Worm (Caenorhabditis elegans) whole organism, dauer: ENCODE measurements around the gene ulp-4.

ENCODE experiments used
- unc-62 ChIP-seq: sonication (generic microtip); optimal IDR thresholded peaks from 2 replicates; lab custom pipeline; 2017; ENCODE audit warnings: missing biosample characterization, missing genetic modification reagents, missing genetic modification characterization

Gene ulp-4

DNA sequence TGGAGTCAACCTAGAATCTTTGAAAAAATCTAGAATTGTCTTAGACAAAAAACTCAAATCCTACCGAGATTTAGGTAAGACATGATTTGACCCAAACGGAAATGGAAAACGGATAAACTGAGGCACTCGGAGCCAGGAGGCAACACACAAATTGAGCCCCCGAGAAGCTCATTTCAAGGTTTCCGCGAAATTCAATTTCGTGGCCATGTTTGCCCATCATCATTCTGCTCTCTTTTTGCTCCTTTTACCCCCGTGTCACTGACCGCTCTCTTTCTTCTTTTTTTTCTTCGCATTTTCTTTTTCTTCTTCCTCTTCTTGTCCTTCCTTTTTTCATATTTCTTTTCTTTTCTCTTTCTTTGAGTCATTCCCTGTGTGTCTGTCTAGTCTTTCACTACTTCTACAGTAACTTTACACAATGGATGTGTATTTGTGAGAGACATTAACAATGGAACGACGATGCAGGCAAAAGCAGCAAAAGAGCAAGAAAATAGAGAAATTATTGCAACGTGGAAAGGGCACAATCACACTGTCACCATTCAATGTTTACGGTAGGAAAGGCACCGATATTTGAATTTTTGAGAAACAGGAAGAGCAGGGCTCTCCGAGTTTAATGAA is 23.1 kb downstream of the ulp-4 start:
- TF ChIP-seq unc-62 (GFP tag; lab: Kevin White, UChicago) = no peak

DNA sequence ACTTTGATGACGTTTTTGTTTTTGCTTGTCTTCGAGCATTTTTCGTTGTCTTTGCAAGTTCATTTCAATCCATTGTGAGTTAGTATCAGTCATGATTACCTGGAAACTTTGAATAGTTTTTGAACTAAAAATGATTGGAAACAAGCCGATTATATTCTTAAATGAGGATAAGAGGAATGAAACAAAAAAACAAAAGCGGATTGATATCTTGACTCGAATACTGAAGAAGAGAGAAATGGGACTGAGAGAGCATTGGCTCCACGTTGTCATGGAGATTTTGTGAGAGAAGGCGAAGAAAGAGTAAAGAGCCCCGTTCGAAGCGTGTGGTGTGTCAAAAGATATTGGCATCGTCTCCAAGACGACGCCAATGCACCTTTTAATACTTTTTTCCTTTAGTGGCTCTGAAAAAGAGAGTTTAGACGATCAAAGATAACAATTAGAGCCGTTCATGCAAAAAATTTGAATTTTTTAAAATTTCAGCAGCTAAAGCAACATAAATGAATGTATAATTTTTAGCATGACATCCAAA is 27.1 kb downstream of the ulp-4 start, which contains the start of the genes tub-1 and tmem-138:
tub-1 (minus strand) TSS at position 101 of the 529 bp plus-strand sequence.
tmem-138 (plus strand) TSS at position 479 of the 529 bp plus-strand sequence.
- no peak for TF ChIP-seq unc-62 (GFP tag; lab: Kevin White, UChicago)

DNA sequence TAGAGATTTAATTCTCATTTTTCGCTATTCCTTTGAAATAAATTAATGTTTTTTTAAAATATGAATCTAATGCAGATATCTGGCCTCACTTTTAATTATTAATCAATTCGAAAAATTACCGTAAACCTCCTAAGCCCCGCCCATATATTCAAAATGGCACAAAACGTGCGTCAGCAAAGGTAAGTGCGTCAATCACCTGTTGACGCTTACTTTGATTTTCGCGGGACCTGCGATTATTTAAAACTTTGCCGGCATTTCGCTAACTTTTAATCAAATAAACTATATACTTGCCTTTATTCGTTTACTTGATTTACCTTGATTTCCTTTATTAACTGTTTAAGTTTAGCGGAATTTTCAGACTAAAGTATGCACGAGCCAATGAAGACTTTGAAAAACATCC is 28.2 kb downstream of the ulp-4 start, which contains the start of gene pch-2:
pch-2 (plus strand) TSS at position 359 of the 400 bp plus-strand sequence.
- TF ChIP-seq unc-62 (GFP tag; lab: Kevin White, UChicago) = no peak

DNA sequence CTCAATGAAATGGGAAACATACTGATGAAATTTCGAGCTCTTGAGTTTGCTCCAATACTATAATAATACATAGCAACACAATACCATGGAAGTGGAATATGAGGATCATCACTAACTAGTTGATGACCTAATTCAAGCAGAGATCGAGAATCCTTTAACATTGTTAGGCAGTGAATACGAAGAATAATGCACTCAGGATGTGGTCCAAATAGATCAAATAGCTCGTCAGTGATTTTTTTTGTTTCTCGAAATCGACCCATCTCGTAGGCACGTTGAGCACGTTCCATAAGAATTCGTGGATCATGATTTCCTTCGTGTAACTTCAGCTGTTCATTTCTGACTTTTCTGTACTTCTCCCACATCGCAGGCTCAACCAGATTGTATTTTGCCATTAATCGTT is 31.2 kb downstream of the ulp-4 start:
- TF ChIP-seq unc-62 (GFP tag; lab: Kevin White, UChicago) = no peak

DNA sequence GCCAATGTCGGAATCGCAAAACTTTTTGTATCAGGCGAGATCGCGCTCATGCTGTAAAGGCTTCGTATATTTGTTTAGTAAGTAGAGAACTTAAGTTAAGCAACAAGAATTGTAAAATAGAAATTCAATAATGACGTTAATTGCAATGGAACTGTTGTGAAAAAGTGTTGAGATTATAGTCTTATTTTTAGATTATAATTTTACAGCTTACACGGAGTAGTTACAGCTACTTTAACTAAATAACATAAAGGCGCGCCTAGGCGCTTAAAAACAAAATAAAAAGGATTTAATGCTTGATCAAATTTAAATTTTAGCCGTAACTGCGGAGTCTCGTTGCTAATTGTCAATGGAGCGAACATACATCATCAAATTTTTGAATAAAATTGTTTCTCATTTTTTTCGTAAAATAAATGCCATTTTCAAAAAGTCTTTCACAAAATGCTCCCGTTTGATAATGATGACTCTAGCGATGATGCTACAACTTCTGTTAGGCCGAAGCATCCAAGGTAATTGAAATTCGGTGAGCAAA is 32.4 kb downstream of the ulp-4 start, which contains the start of the genes emb-27 and rrf-3:
emb-27 (minus strand) TSS at position 51 of the 529 bp plus-strand sequence.
rrf-3 (plus strand) TSS at position 346 of the 529 bp plus-strand sequence.
- no peak for TF ChIP-seq unc-62 (GFP tag; lab: Kevin White, UChicago)

DNA sequence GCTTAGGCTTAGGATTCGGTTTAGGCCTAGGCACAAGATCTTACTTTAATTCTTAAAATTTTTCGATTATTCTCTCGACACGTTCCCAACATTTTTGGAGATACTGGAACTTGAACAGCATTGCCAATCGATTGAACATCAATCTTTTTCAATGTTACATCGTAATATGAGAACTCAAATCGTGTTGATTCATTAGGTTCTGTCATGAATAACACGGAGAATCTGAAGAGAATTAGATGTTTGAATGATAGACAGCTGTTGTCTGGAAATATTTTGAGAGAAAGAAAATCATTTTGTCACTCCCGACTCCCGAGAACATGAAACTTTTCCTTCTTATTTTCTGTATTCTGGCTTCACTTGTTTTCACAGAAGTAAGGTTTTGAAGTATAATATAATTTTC is 39.5 kb downstream of the ulp-4 start, which contains the start of gene T05C12.15:
T05C12.15 (plus strand) TSS at position 301 of the 400 bp plus-strand sequence.
- no peak for TF ChIP-seq unc-62 (GFP tag; lab: Kevin White, UChicago)

DNA sequence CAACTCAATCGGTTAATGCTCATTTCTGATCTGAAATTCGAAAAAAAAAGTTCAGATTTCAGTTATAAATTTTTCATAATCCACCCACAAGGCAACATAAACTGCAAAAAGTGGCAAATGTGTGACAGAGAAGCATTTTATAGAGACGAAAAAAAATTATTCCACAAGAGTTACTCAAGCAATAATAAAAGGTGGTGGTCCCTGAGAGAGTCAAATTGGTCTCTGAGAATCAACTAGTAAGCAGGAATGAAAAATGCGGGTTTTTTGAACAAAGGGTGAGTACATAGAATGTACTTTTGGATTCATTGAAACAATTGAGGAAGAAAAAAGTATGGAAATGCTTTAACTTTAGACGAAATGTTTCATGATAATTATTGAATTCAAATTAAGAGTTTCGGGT is 40.6 kb downstream of the ulp-4 start, which contains the start of gene T05C12.11:
T05C12.11 (minus strand) TSS at position 101 of the 400 bp plus-strand sequence.
- TF ChIP-seq unc-62 (GFP tag; lab: Kevin White, UChicago) = no peak

DNA sequence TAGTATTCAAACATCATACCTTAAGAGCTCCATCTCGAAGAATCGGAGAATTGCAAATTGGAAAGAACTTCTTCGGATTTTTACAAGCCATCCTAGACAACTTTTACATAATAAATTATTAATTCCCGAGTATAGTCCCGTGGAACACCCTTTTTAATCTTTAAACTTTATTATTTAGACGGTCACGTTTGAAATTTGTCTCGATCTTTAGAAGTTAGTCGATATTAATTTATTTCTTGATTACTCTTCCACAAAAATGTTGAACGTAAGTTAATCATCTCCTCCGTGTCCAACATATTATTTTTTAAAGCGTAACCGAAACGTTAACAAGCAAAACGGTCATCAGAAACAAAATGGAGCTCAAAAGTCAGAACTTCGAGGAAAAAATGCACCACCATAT is 43.7 kb downstream of the ulp-4 start, which contains the start of the genes decr-1.3 and T05C12.1:
decr-1.3 (minus strand) TSS at position 101 of the 400 bp plus-strand sequence.
T05C12.1 (plus strand) TSS at position 232 of the 400 bp plus-strand sequence.
- no peak for TF ChIP-seq unc-62 (GFP tag; lab: Kevin White, UChicago)

DNA sequence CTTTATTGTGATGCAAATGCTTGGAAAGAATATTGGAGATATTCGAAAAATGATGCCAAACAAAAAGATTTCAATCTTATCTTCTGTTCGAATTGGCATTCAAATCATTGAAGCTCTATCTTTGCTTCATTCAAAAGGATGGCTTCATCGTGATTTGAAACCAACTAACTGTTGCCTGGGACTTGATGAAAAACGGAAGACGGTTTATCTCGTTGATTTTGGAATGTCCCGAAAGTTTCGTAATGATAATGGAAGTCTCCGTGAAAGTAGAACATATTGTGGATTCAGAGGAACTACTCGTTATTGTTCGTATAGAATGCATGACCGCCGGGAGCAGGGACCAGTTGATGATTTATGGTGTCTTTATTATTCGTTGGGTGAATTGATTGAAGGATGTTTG is 44.4 kb downstream of the ulp-4 start:
- TF ChIP-seq unc-62 (GFP tag; lab: Kevin White, UChicago) = no peak

DNA sequence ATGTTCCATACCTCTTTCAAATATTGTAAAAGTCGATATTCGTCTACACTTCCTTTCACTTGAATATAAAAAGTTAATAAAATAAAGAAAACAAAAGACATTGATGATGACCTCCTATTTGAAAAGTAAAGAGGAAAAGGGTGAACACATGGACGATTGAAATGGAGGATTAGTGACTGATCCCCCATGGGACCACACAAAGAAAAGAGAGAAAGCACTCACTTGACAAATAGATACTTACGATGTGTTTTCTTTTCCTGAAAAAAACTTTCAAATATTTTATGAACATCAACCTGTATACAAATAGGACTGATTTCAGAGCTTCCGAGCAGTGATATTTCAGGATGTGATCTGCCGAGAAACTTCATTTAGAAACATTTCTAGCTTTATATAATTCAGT is 47.3 kb downstream of the ulp-4 start, which contains the start of gene acr-14:
acr-14 (minus strand) TSS at position 101 of the 400 bp plus-strand sequence.
- no peak for TF ChIP-seq unc-62 (GFP tag; lab: Kevin White, UChicago)

DNA sequence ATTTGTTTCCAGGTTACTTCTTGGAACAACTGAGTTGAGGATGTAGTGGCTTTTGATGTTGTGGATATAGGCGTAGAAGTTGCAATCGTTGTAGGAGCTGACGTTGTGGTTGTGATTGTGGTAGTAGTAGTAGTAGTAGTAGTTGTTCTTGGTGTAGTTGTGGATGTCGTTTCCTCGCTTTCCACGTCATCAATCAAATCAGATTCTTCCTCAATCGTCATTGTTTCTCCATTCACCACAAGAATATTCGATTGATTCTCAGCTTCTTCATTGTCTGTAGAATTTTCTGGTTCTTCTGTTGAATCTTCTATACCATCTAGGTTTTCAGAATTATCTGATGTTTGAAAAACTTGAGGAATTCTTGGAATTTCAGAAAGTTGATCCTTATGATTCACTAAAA is 48.9 kb downstream of the ulp-4 start:
- no peak for TF ChIP-seq unc-62 (GFP tag; lab: Kevin White, UChicago)

DNA sequence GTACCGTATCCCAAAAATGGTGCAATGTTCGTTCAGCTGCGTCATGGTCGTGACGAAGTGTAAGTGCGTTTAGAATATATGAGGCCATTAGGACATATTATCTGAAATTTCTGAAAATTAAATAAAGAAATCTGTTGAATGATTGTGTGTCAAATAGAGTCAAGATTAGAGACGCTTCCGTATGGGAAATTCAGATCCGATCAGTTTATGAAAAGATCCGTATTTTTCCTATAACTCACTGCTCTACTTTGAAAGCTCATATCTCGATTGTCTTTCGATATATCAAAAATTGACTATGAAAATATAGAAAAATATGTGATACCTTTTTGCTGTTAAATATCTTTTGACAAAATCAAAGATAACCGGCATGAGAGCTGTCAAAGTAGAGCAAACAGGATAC is 50.5 kb downstream of the ulp-4 start, which contains the start of gene T05C12.4:
T05C12.4 (minus strand) TSS at position 101 of the 400 bp plus-strand sequence.
- TF ChIP-seq unc-62 (GFP tag; lab: Kevin White, UChicago) = no peak

DNA sequence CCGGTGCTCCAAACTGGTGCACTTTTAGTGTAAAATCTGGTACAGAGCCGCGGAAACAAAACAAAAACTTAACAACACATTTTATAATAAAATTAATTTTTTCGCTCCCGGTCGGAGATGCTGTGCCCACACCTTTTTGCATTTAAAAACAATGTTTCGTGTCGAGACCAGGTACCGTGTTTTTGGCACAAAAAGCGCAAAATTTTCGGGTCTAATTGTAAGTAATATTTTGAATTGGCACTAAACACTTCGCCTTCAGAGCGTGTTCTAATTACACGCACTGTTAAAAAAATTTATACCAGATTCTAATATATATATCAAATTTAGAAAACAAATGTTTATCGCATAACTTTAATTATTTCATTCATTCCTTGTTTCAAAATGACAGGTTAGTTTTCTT is 51.7 kb downstream of the ulp-4 start, which contains the start of gene dylt-3:
dylt-3 (plus strand) TSS at position 301 of the 400 bp plus-strand sequence.
- TF ChIP-seq unc-62 (GFP tag; lab: Kevin White, UChicago) = no peak
